Worm (Caenorhabditis elegans): ENCODE data around the gene F52E1.2.

Gene F52E1.2

DNA sequence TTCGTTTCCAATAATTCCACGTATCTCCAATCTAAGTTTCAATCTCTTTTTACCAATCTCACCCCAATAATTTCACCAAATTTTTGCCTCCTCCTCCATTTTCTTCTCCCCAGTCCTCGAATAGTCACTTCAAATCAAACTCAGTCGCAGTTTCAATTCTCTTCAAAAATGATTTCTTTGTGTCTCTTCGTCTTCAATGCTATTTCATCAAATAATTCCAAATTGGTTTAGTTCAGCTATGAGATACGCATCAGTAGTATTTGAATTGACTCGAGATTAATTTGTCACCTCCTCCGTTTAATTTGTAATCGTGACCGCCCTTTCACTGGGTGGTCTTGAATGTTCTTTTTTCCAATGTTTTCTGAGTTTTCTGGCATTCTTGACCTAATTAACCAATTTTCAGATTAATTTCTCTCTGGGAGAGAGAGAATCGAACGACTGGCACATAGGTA is 44.6 kb downstream of the F52E1.2 start, which contains the start of gene T23B12.11:
T23B12.11 (plus strand) TSS at position 402 of the 452 bp plus-strand sequence.
- TF ChIP-seq nhr-85 (tag) (peak; percentile 93), tbx-2 (tag; optimal IDR thresholded peaks at IDR 0.05) (peak; percentile 10), swsn-7 (tag; optimal IDR thresholded peaks at IDR 0.05) (no peak), irx-1 (tag; optimal IDR thresholded peaks at IDR 0.05) (peak; percentile 21), rnt-1 (tag; optimal IDR thresholded peaks at IDR 0.05) (no peak), nhr-20 (tag; optimal IDR thresholded peaks at IDR 0.05) (peak; percentile 43), ceh-63 (GFP tag; optimal IDR thresholded peaks at IDR 0.05) (no peak), snu-23 (GFP tag; optimal IDR thresholded peaks at IDR 0.05) (peak; percentile 40), blmp-1 (tag; optimal IDR thresholded peaks at IDR 0.05) (peak; percentile 20), mep-1 (tag; optimal IDR thresholded peaks at IDR 0.05) (peak; percentile 18), lin-14 (GFP tag; optimal IDR thresholded peaks at IDR 0.05) (peak; percentile 72)

- TF ChIP-seq C34B4.2 (tag; optimal IDR thresholded peaks at IDR 0.05) (no peak), elt-2 (tag; optimal IDR thresholded peaks at IDR 0.05) (peak; percentile 25)
Measured at ce11 chrV:8460306-8460705, 49.9 kb downstream of the F52E1.2 start, which contains the start of gene T23B12.6. Gene T23B12.6 (minus strand): TSS chrV:8460419.

DNA sequence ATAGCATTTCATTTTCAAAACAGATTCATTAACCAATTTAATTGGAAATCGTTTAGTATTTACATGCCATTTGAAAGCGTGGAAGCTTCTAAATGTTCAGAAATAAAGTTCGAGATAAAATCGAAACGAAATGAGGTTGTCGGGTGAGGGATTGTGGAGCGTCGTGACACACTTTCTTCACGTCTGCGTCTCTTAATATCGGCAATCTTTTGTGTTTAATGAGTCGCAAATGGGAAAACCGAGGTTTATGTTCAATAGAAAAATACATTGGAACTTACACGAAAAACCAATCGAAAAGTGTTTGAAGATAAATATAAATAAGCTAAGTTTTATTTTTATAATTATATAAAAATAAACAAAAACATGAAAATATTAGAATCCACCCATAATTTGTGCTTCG is 50.4 kb downstream of the F52E1.2 start:
- no peak for TF ChIP-seq unc-98 (GFP tag; IDR thresholded peaks at IDR 0.05)
- TF ChIP-seq blmp-1 (tag; optimal IDR thresholded peaks at IDR 0.05): peak; percentile 82
- TF ChIP-seq nhr-76 (tag; optimal IDR thresholded peaks at IDR 0.05): no peak
- no peak for TF ChIP-seq nhr-90 (tag; optimal IDR thresholded peaks at IDR 0.05; ENCODE audit: poor library complexity)
- peak; percentile 29 for TF ChIP-seq mep-1 (tag; optimal IDR thresholded peaks at IDR 0.05)
- peak in 1 of 3 experiments; percentile 9 for TF ChIP-seq ceh-82 (tag; optimal IDR thresholded peaks at IDR 0.05)
- TF ChIP-seq unc-62 (GFP tag; optimal IDR thresholded peaks at IDR 0.05): no peak
- peak in 1 of 2 experiments; percentile 29 for TF ChIP-seq lsy-2 (tag; optimal IDR thresholded peaks at IDR 0.05)
- peak; percentile 53 for TF ChIP-seq lin-14 (GFP tag; optimal IDR thresholded peaks at IDR 0.05)
- peak; percentile 53 for TF ChIP-seq nhr-85 (tag)
- TF ChIP-seq lin-35 (GFP tag; optimal IDR thresholded peaks at IDR 0.05): no peak
